Worm (Caenorhabditis elegans) whole organism, L4 larva: ENCODE data around the gene bpnt-1.

Source experiments
- D1046.2 ChIP-seq: fragments of 200-800 bp; sonication (Bioruptor generic); IDR thresholded peaks from 2 replicates; pipeline ENCODE4 v1.3.6; 2022; ENCODE audit warnings: missing genetic modification characterization, missing compliant biosample characterization
- F44E2.7 ChIP-seq: fragments of 200-800 bp; sonication (Bioruptor generic); IDR thresholded peaks from 2 replicates; pipeline ENCODE4 v2.1.2; 2022; ENCODE audit warnings: missing genetic modification characterization, missing compliant biosample characterization
- R02D3.7 ChIP-seq: fragments of 150-350 bp; sonication (generic microtip); optimal IDR thresholded peaks from 3 replicates; lab custom pipeline; 2014; ENCODE audit warnings: missing biosample characterization, missing genetic modification characterization
- T26A8.4 ChIP-seq: fragments of 200-800 bp; sonication (Bioruptor generic); IDR thresholded peaks from 2 replicates; pipeline ENCODE4 v1.3.6; 2022; ENCODE audit warnings: missing genetic modification characterization, missing compliant biosample characterization
- aha-1 ChIP-seq: fragments of 150-350 bp; peaks from one replicate; lab custom pipeline; 2014; ENCODE audit warnings: missing biosample characterization, missing genetic modification characterization
- aly-2 ChIP-seq: sonication (generic microtip); optimal IDR thresholded peaks from 2 replicates; lab custom pipeline; 2018; ENCODE audit warnings: missing biosample characterization, missing genetic modification characterization
- ama-1 ChIP-seq: fragments of 150-350 bp; optimal IDR thresholded peaks from 2 replicates; lab custom pipeline; 2014; ENCODE audit warnings: inconsistent platforms, mixed read lengths
- arid-1 ChIP-seq: fragments of 200-800 bp; sonication (Bioruptor generic); conservative IDR thresholded peaks from 2 replicates; pipeline ENCODE4 v1.3.6; 2022; ENCODE audit warnings: missing genetic modification reagents, missing genetic modification characterization, missing compliant biosample characterization
- ceh-32 ChIP-seq: sonication (generic microtip); optimal IDR thresholded peaks from 2 replicates; lab custom pipeline; 2016; ENCODE audit warnings: mild to moderate bottlenecking, missing genetic modification characterization, missing compliant biosample characterization; ENCODE audit not compliant: poor library complexity
- ces-1 ChIP-seq: fragments of 150-350 bp; sonication (generic microtip); optimal IDR thresholded peaks from 4 replicates; lab custom pipeline; 2014; ENCODE audit warnings: missing biosample characterization, missing genetic modification reagents, missing genetic modification characterization
- ctbp-1 ChIP-seq: fragments of 200-800 bp; sonication (Bioruptor generic); IDR thresholded peaks from 2 replicates; pipeline ENCODE4 v1.3.6; 2022; ENCODE audit warnings: missing genetic modification reagents, missing genetic modification characterization, missing compliant biosample characterization
- daf-8 ChIP-seq: fragments of 200-800 bp; sonication (Bioruptor generic); IDR thresholded peaks from 2 replicates; pipeline ENCODE4 v1.3.6; 2022; ENCODE audit warnings: missing genetic modification characterization, missing compliant biosample characterization
- dmd-8 ChIP-seq: fragments of 200-800 bp; sonication (Bioruptor generic); IDR thresholded peaks from 2 replicates; pipeline ENCODE4 v1.3.6; 2022; ENCODE audit warnings: missing genetic modification characterization, missing compliant biosample characterization
- egl-27 ChIP-seq: sonication (generic microtip); optimal IDR thresholded peaks from 3 replicates; lab custom pipeline; 2017; ENCODE audit warnings: missing biosample characterization, missing genetic modification reagents, missing genetic modification characterization
- fkh-10 ChIP-seq: fragments of 150-350 bp; optimal IDR thresholded peaks from 2 replicates; lab custom pipeline; 2014; ENCODE audit warnings: missing biosample characterization, missing genetic modification reagents, missing genetic modification characterization
- fos-1 ChIP-seq: fragments of 150-350 bp; optimal IDR thresholded peaks from 2 replicates; lab custom pipeline; 2014; ENCODE audit warnings: missing biosample characterization, missing genetic modification characterization
- hmg-1.1 ChIP-seq: fragments of 200-800 bp; sonication (Bioruptor generic); IDR thresholded peaks from 2 replicates; pipeline ENCODE4 v1.3.6; 2022; ENCODE audit warnings: missing genetic modification reagents, missing genetic modification characterization, missing compliant biosample characterization
- lim-7 ChIP-seq: fragments of 200-800 bp; sonication (Bioruptor generic); IDR thresholded peaks from 2 replicates; pipeline ENCODE4 v1.3.6; 2022; ENCODE audit warnings: missing genetic modification characterization, missing compliant biosample characterization
- lin-29 ChIP-seq: fragments of 200-800 bp; sonication (Bioruptor generic); IDR thresholded peaks from 2 replicates; pipeline ENCODE4 v1.3.6; 2022; ENCODE audit warnings: missing genetic modification reagents, missing genetic modification characterization, missing compliant biosample characterization
- lsy-2 ChIP-seq, 2 experiments: fragments of 150-350 bp in 1 of 2; sonication (generic microtip) in 1 of 2; optimal IDR thresholded peaks; 2 replicates each; lab custom pipeline; 2014 to 2017; ENCODE audit warnings: missing biosample characterization in 2 of 2, missing genetic modification characterization in 2 of 2
- mdl-1 ChIP-seq, 2 experiments: fragments of 150-350 bp in 1 of 2; sonication (generic microtip) in 1 of 2; optimal IDR thresholded peaks; 2 replicates each; lab custom pipeline; 2014 to 2017; ENCODE audit warnings: missing biosample characterization in 2 of 2, missing genetic modification characterization in 2 of 2
- mdt-29 ChIP-seq: fragments of 200-800 bp; sonication (Bioruptor generic); IDR thresholded peaks from 2 replicates; pipeline ENCODE4 v1.3.6; 2022; ENCODE audit warnings: missing genetic modification reagents, missing genetic modification characterization, missing compliant biosample characterization
- mep-1 ChIP-seq: fragments of 150-350 bp; sonication (generic microtip); optimal IDR thresholded peaks from 3 replicates; lab custom pipeline; 2014; ENCODE audit warnings: missing biosample characterization, missing genetic modification characterization
- mes-2 ChIP-seq: sonication (generic microtip); optimal IDR thresholded peaks from 2 replicates; lab custom pipeline; 2016; ENCODE audit warnings: missing genotype, mild to moderate bottlenecking, missing genetic modification characterization, missing compliant biosample characterization; ENCODE audit not compliant: poor library complexity, severe bottlenecking
- mxl-2 ChIP-seq: fragments of 200-800 bp; sonication (Bioruptor generic); conservative IDR thresholded peaks from 2 replicates; pipeline ENCODE4 v1.3.6; 2022; ENCODE audit warnings: missing genetic modification reagents, missing genetic modification characterization, missing compliant biosample characterization
- mxl-3 ChIP-seq: fragments of 200-800 bp; sonication (Bioruptor generic); optimal IDR thresholded peaks from 2 replicates; lab custom pipeline; 2018; ENCODE audit warnings: mild to moderate bottlenecking, missing genetic modification characterization, missing compliant biosample characterization
- nhr-102 ChIP-seq: sonication (generic microtip); optimal IDR thresholded peaks from 2 replicates; lab custom pipeline; 2016; ENCODE audit warnings: mild to moderate bottlenecking, missing genetic modification characterization, moderate library complexity, missing compliant biosample characterization
- nhr-11 ChIP-seq: fragments of 150-350 bp; optimal IDR thresholded peaks from 2 replicates; lab custom pipeline; 2014; ENCODE audit warnings: missing biosample characterization, missing genetic modification characterization
- nhr-25 ChIP-seq: sonication (generic microtip); optimal IDR thresholded peaks from 2 replicates; lab custom pipeline; 2017; ENCODE audit warnings: missing genetic modification characterization, mild to moderate bottlenecking, missing compliant biosample characterization, antibody characterized with exemption, moderate library complexity, borderline replicate concordance; ENCODE audit not compliant: insufficient read depth
- nhr-42 ChIP-seq: fragments of 200-800 bp; sonication (Bioruptor generic); IDR thresholded peaks from 2 replicates; pipeline ENCODE4 v1.3.6; 2022; ENCODE audit warnings: missing genetic modification characterization, missing compliant biosample characterization
- nhr-6 ChIP-seq: fragments of 150-350 bp; optimal IDR thresholded peaks from 2 replicates; lab custom pipeline; 2014; ENCODE audit warnings: missing biosample characterization, missing genetic modification characterization
- nhr-76 ChIP-seq: fragments of 150-350 bp; optimal IDR thresholded peaks from 2 replicates; lab custom pipeline; 2014; ENCODE audit warnings: missing biosample characterization, missing genetic modification characterization
- nhr-77 ChIP-seq: fragments of 150-350 bp; optimal IDR thresholded peaks from 2 replicates; lab custom pipeline; 2014; ENCODE audit warnings: missing biosample characterization, missing genetic modification characterization
- pqm-1 ChIP-seq: sonication (generic microtip); optimal IDR thresholded peaks from 2 replicates; lab custom pipeline; 2017; ENCODE audit warnings: missing biosample characterization, missing genetic modification characterization
- set-16 ChIP-seq: fragments of 200-800 bp; sonication (Bioruptor generic); IDR thresholded peaks from 2 replicates; pipeline ENCODE4 v1.3.6; 2022; ENCODE audit warnings: missing genetic modification reagents, missing genetic modification characterization, missing compliant biosample characterization
- spr-1 ChIP-seq: sonication (generic microtip); optimal IDR thresholded peaks from 2 replicates; lab custom pipeline; 2016; ENCODE audit warnings: mild to moderate bottlenecking, missing genetic modification characterization, missing compliant biosample characterization
- spr-3 ChIP-seq: fragments of 200-800 bp; sonication (Bioruptor generic); optimal IDR thresholded peaks from 2 replicates; lab custom pipeline; 2018; ENCODE audit warnings: mild to moderate bottlenecking, missing genetic modification characterization, missing compliant biosample characterization
- unc-62 ChIP-seq, 3 experiments: fragments of 150-350 bp in 1 of 3; sonication (generic microtip); optimal IDR thresholded peaks in 2 of 3; peaks in 1 of 3; 1 replicate in 1 of 3; 2 replicates in 2 of 3; lab custom pipeline; 2014 to 2017; ENCODE audit warnings: missing biosample characterization in 3 of 3, missing genetic modification characterization in 3 of 3, missing genetic modification reagents in 3 of 3, missing genotype in 1 of 3
- zag-1 ChIP-seq: fragments of 150-350 bp; optimal IDR thresholded peaks from 2 replicates; lab custom pipeline; 2014; ENCODE audit warnings: missing biosample characterization, missing genetic modification characterization
- ztf-7 ChIP-seq: fragments of 150-350 bp; optimal IDR thresholded peaks from 2 replicates; lab custom pipeline; 2014; ENCODE audit warnings: missing biosample characterization, missing genetic modification characterization

bpnt-1 gene

DNA sequence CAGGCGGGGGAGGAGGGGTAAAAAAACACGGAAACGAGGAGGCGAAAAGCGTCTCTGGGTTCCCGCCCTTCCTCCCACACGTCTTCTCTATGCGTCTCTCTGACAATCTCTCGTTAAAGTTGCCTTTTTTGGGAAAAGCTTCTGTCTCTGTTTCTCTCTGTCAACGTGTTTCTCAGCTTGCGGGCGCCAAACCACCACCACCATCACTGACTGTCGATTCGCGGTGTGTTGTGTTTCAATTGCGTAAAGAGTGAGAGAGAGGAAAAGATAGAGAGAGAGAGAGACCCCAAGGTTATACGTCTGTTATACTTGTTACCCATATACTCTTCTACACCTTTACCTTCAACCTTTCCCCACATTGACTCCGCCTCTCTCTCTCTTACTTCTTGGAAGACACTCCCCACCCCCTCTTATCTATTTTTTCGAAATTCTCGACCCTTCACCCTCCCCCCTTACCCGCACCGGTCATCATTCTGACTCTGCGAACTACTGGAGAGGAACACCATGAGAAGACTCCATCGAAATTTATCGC, 27.5 kb upstream of the bpnt-1 start, which contains the start of gene mlt-7:
Gene mlt-7, plus strand, starts transcription at position 482 of the 532 bp plus-strand sequence.
- no peak for TF ChIP-seq R02D3.7 (tag; lab: Kevin White, UChicago)
- TF ChIP-seq nhr-25 (tag; lab: Kevin White, UChicago): peak; percentile 66
- TF ChIP-seq ces-1: no peak
- peak; percentile 84 for TF ChIP-seq mxl-3 (GFP tag; lab: Kevin White, UChicago)
- TF ChIP-seq set-16 (GFP tag; lab: Robert Waterston, UW): 0 out of 2 replicates have a peak, but pooled peaks have one; percentile 12
- 0 out of 2 replicates have a peak, but pooled peaks have one; percentile 25 for TF ChIP-seq hmg-1.1
- TF ChIP-seq mep-1 (tag; lab: Kevin White, UChicago): peak; percentile 25
- no peak for TF ChIP-seq nhr-76 (tag; lab: Kevin White, UChicago)

DNA sequence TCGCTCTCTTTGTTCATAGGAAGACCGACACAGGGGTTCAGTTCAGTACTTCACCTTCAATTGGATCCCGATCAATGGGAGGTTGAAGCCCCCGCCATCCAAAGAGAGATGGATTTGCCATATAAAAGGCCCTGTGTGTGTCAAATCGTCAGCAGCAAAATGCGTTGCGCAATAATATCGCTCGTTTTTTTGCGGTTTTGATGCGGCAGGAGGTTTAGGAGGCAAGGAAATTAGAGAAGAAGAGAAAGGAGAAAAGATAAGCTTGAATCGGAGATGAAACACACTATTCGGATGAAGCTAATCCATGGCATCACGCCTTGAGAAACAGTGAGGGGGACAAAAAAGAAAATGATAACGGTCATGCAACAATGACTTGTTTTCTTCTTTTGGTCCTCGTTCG, 25.6 kb upstream of the bpnt-1 start:
- TF ChIP-seq dmd-8 (GFP tag; lab: Robert Waterston, UW) (no peak), aha-1 (peak; percentile 65), mes-2 (tag; lab: Kevin White, UChicago) (no peak), spr-1 (tag; lab: Kevin White, UChicago) (no peak), spr-3 (GFP tag; lab: Kevin White, UChicago) (no peak), T26A8.4 (GFP tag; lab: Robert Waterston, UW) (no peak), nhr-25 (tag; lab: Kevin White, UChicago) (no peak), mdl-1 (tag; optimal IDR thresholded peaks at IDR 0.05; lab: Kevin White, UChicago) (peak in 1 of 2 experiments; percentile 0), ztf-7 (tag; lab: Kevin White, UChicago) (no peak), fos-1 (tag; lab: Kevin White, UChicago) (no peak), nhr-102 (tag; lab: Kevin White, UChicago) (no peak), nhr-42 (GFP tag; lab: Robert Waterston, UW) (no peak), mxl-3 (GFP tag; lab: Kevin White, UChicago) (peak; percentile 16), egl-27 (tag; lab: Kevin White, UChicago) (no peak), pqm-1 (tag; lab: Kevin White, UChicago) (no peak), arid-1 (GFP tag; lab: Robert Waterston, UW) (no peak)
- TF ChIP-seq, all 104 proteins: peak for 3

DNA sequence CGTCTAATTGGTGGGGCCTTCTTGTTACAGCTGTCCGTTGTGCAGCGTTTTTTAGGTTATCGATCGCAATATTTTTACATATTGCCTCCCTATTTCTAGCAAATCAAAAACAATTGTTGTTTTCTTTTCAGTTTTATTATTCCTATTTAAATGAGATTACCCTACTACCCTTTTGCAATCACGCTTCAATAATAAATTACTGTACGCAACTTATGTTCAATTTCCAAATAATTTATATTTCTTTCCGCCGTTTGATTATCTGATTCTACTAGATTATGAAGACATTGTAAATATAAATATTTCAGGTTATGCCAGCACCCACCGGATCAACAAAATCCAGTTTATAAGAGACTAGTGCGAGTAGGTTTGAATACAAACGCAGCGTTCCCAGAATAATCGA, 14.7 kb upstream of the bpnt-1 start, which contains the start of gene ZK430.5:
Gene ZK430.5, plus strand, starts transcription at position 301 of the 400 bp plus-strand sequence.
- TF ChIP-seq aha-1: peak; percentile 87
- TF ChIP-seq unc-62 (GFP tag; optimal IDR thresholded peaks at IDR 0.05 in 1 of 2; lab: Kevin White, UChicago): peak in 1 of 2 experiments; percentile 17
- no peak for TF ChIP-seq unc-62 (tag; optimal IDR thresholded peaks at IDR 0.05; lab: Kevin White, UChicago)
- TF ChIP-seq zag-1 (tag; lab: Kevin White, UChicago): no peak
- TF ChIP-seq ama-1: no peak
- no peak for TF ChIP-seq daf-8 (GFP tag; lab: Robert Waterston, UW)
- no peak for TF ChIP-seq mxl-2 (GFP tag; lab: Robert Waterston, UW)
- TF ChIP-seq, all 104 proteins: peak for 2

DNA sequence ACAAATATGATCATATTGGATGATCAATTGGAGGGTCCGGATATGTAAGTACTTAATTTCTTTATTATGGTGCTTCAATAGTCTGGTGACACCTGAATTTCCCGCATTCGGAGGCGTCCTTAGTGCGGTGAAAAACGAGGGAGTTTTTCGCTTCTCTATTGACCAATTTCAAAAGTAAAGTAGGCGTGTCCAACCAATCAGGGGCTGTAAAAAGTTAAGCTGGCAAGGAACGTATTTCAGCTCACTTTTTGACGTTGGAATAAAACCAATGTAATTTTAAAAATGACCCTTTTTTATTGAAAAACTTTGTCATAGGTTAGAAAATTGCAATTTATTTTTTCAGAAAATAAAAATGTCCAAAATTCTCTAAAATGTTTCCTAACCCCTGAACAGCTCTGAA, 10.4 kb upstream of the bpnt-1 start:
- TF ChIP-seq ctbp-1 (no peak), mxl-2 (GFP tag; lab: Robert Waterston, UW) (no peak), dmd-8 (GFP tag; lab: Robert Waterston, UW) (no peak), F44E2.7 (no peak)

DNA sequence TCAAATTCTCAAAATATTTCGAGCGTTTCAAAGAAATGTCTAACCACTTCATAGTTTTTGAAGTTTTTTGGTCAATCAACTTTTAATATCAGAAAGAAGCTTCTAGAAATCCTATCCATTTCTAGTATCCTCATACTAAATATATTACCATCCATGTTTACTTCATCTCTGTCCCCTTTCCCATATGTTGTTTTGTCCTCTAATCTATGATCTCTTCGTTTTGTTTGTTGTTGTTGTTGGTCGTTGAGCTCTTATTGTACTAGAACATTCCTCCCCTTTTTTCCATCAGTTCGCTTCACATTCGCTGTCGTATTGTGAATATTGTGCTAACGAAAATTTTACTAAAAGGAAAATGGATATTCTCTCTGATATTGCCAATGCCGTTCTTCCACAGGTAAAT, 2.7 kb upstream of the bpnt-1 start, which contains the start of gene sod-5:
Gene sod-5, plus strand, starts transcription at position 301 of the 400 bp plus-strand sequence.
- TF ChIP-seq lsy-2 (tag; optimal IDR thresholded peaks at IDR 0.05; lab: Kevin White, UChicago): no peak
- TF ChIP-seq nhr-6: no peak
- no peak for TF ChIP-seq D1046.2 (GFP tag; lab: Robert Waterston, UW)
- TF ChIP-seq mdt-29 (GFP tag; lab: Robert Waterston, UW): no peak
- no peak for TF ChIP-seq ces-1
- TF ChIP-seq lin-29 (GFP tag; lab: Robert Waterston, UW): no peak
- no peak for TF ChIP-seq fkh-10 (GFP tag; lab: Kevin White, UChicago)
- no peak for TF ChIP-seq aly-2 (tag; lab: Kevin White, UChicago)
- no peak for TF ChIP-seq nhr-11 (tag; lab: Kevin White, UChicago)
- no peak for TF ChIP-seq mxl-3 (GFP tag; lab: Kevin White, UChicago)
- TF ChIP-seq lim-7 (GFP tag; lab: Robert Waterston, UW): no peak
- TF ChIP-seq ceh-32 (tag; lab: Kevin White, UChicago): no peak
- TF ChIP-seq nhr-77: no peak
